Worm (Caenorhabditis elegans): Measurements from ENCODE around the gene F44A2.7.

DNA sequence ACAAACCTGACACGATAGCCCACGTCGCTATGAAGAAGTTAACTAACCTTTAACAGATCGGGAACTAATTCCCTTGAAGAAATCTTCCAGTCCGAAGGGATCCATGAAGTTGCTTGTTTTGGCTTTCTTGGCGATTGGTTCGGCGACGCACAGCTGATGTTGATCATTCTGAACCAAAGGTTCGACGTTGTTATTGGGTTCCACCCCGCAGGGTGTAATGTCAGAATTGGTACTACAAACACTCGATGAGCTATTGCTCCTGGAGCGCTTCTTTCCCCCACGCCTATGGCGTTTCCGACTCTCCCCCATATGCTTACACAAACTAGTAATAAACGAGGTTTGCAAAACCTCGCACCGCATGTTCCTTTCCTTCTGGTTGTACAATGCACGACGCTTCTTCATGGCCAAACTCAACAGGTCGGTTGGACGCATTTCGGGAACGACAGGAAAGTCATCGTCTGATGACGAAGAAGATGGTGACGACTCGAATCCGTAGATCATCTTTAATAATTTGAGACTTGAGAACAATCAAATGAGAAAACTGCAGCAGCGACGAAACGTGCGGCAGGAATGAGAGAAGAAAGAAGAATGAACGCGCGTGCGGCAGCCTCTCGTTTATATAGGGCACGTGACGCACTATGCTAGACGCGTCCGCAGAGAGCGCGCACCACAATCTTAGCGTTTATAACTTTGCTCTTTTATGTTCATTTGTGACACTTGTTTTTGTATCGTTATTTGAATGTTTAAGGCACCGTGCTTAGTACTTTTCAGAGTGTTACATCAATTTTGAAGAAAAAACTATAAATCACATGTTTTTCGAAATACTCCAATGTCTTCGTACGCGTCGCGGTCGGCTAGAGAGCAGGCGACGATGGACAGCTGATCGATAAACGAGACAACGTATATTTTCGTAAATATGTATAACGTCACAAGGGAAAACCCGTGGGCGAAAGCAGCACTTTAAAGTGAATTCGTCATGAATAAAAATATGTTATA lies 22.6 kb downstream of the F44A2.7 start, which contains the start of gene tos-1:
- TF ChIP-seq lin-15B (tag; optimal IDR thresholded peaks at IDR 0.05): peak; percentile 86
- peak; percentile 22 to 95 (median 91) for TF ChIP-seq elt-3 (tag; optimal IDR thresholded peaks at IDR 0.05)
- TF ChIP-seq nhr-76 (tag; optimal IDR thresholded peaks at IDR 0.05): peak; percentile 76
- TF ChIP-seq aly-2 (tag; optimal IDR thresholded peaks at IDR 0.05): no peak
